Worm (Caenorhabditis elegans): ENCODE measurements around the gene sft-4.
A peak's percentile ranks its signal among the peaks of the same experiment; 100 is the strongest.

sft-4 gene

ce11 chrX:5728956-5729467 is 51.5 kb downstream of the sft-4 start:
- TF ChIP-seq tab-1 (GFP tag; IDR thresholded peaks at IDR 0.05) (no peak), T22C8.4 (GFP tag; IDR thresholded peaks at IDR 0.05) (no peak), med-1 (GFP tag; optimal IDR thresholded peaks at IDR 0.05; ENCODE audit: insufficient read depth) (no peak), klf-2 (GFP tag; conservative IDR thresholded peaks at IDR 0.05) (no peak), ztf-23 (GFP tag; IDR thresholded peaks at IDR 0.05) (0 out of 2 replicates have a peak, but pooled peaks have one; percentile 54)
